Fruit fly (Drosophila melanogaster) whole organism, wandering third instar larva: ENCODE measurements around the gene CG32170.

Experiments used
- Abd-B ChIP-seq: fragments of >200 bp; optimal IDR thresholded peaks from 2 replicates; lab custom pipeline; 2017; ENCODE audit warnings: missing biosample characterization, missing genetic modification characterization
- CG32264 ChIP-seq: fragments of 200-800 bp; sonication (Bioruptor generic); optimal IDR thresholded peaks from 2 replicates; lab custom pipeline; 2016; ENCODE audit warnings: missing biosample characterization, missing genetic modification characterization
- CG9705 ChIP-seq: fragments of 200-800 bp; sonication (Bioruptor generic); optimal IDR thresholded peaks from 2 replicates; lab custom pipeline; 2018; ENCODE audit warnings: missing biosample characterization, mild to moderate bottlenecking, missing genetic modification characterization
- CrebA ChIP-seq: fragments of 200-800 bp; sonication (Bioruptor generic); optimal IDR thresholded peaks from 2 replicates; lab custom pipeline; 2016; ENCODE audit warnings: missing biosample characterization, mild to moderate bottlenecking, missing genetic modification characterization, borderline replicate concordance
- Dfd ChIP-seq: fragments of >200 bp; optimal IDR thresholded peaks from 2 replicates; lab custom pipeline; 2017; ENCODE audit warnings: missing biosample characterization, missing genetic modification characterization
- Dif ChIP-seq: fragments of 200-275, 200-300 bp; sonication (Bioruptor generic); optimal IDR thresholded peaks from 2 replicates; lab custom pipeline; 2018; ENCODE audit warnings: missing biosample characterization, missing genetic modification characterization; ENCODE audit not compliant: partially characterized antibody
- GATAd ChIP-seq: sonication (Bioruptor generic); optimal IDR thresholded peaks from 2 replicates; lab custom pipeline; 2016; ENCODE audit warnings: missing biosample characterization, missing genetic modification characterization
- HLH106 ChIP-seq: fragments of 200-800 bp; optimal IDR thresholded peaks from 3 replicates; lab custom pipeline; 2019; ENCODE audit warnings: missing biosample characterization, mild to moderate bottlenecking, missing genetic modification characterization, moderate library complexity
- Hnf4 ChIP-seq: fragments of 200-800 bp; sonication (Bioruptor generic); optimal IDR thresholded peaks from 2 replicates; lab custom pipeline; 2016; ENCODE audit warnings: missing biosample characterization, mild to moderate bottlenecking, missing genetic modification characterization
- Hr78 ChIP-seq: fragments of >200 bp; optimal IDR thresholded peaks from 2 replicates; lab custom pipeline; 2017; ENCODE audit warnings: missing biosample characterization, missing genetic modification characterization
- Hr83 ChIP-seq: fragments of 200-300 bp; sonication (Bioruptor generic); optimal IDR thresholded peaks from 2 replicates; lab custom pipeline; 2016; ENCODE audit warnings: missing biosample characterization, mild to moderate bottlenecking, missing genetic modification characterization, moderate library complexity; ENCODE audit not compliant: poor library complexity, severe bottlenecking
- Jra ChIP-seq: sonication (Bioruptor generic); optimal IDR thresholded peaks from 2 replicates; lab custom pipeline; 2016; ENCODE audit warnings: missing biosample characterization, missing genetic modification characterization
- Mio ChIP-seq: sonication (Bioruptor generic); optimal IDR thresholded peaks from 2 replicates; lab custom pipeline; 2016; ENCODE audit warnings: missing biosample characterization, missing genetic modification characterization
- Myc ChIP-seq: fragments of >200 bp; optimal IDR thresholded peaks from 2 replicates; lab custom pipeline; 2017
- N ChIP-seq: fragments of >200 bp; optimal IDR thresholded peaks from 2 replicates; lab custom pipeline; 2018; ENCODE audit warnings: missing biosample characterization, missing external identifiers, missing genetic modification characterization
- OdsH ChIP-seq: fragments of 200-800 bp; sonication (Bioruptor generic); optimal IDR thresholded peaks from 2 replicates; lab custom pipeline; 2016; ENCODE audit warnings: missing biosample characterization, mild to moderate bottlenecking, missing genetic modification characterization
- Rel ChIP-seq, 2 experiments: fragments of 200-800 bp; sonication (Bioruptor generic) in 1 of 2; optimal IDR thresholded peaks; 2 replicates in 1 of 2; 3 replicates in 1 of 2; lab custom pipeline; 2016 to 2019; ENCODE audit warnings: mild to moderate bottlenecking in 2 of 2, missing biosample characterization in 2 of 2, missing genetic modification characterization in 2 of 2, moderate library complexity in 1 of 2
- Vsx2 ChIP-seq: fragments of 200-300, 225-300 bp; sonication (Bioruptor generic); optimal IDR thresholded peaks from 2 replicates; lab custom pipeline; 2018; ENCODE audit warnings: missing biosample characterization, missing genetic modification characterization; ENCODE audit not compliant: partially characterized antibody
- br ChIP-seq: fragments of 200-800 bp; sonication (Bioruptor generic); optimal IDR thresholded peaks from 2 replicates; lab custom pipeline; 2016; ENCODE audit warnings: missing biosample characterization, missing genetic modification characterization
- brk ChIP-seq: fragments of 200-800 bp; sonication (Bioruptor generic); optimal IDR thresholded peaks from 2 replicates; lab custom pipeline; 2016; ENCODE audit warnings: missing biosample characterization, mild to moderate bottlenecking, missing genetic modification characterization
- dmrt93B ChIP-seq: fragments of 200-800 bp; sonication (Bioruptor generic); optimal IDR thresholded peaks from 2 replicates; lab custom pipeline; 2018; ENCODE audit warnings: missing biosample characterization, mild to moderate bottlenecking, missing genetic modification characterization
- dsf ChIP-seq: sonication (Bioruptor generic); optimal IDR thresholded peaks from 2 replicates; lab custom pipeline; 2016; ENCODE audit warnings: missing biosample characterization, missing genetic modification characterization, borderline replicate concordance
- ey ChIP-seq: fragments of 200-800 bp; sonication (Bioruptor generic); optimal IDR thresholded peaks from 2 replicates; lab custom pipeline; 2016; ENCODE audit warnings: missing biosample characterization, missing genetic modification characterization
- foxo ChIP-seq, 2 experiments: fragments of 200-800 bp; sonication (Bioruptor generic); optimal IDR thresholded peaks; 2 replicates in 1 of 2; 3 replicates in 1 of 2; lab custom pipeline; 2016 to 2017; ENCODE audit warnings: missing biosample characterization in 2 of 2, missing genetic modification characterization in 2 of 2
- fru ChIP-seq: fragments of 200-800 bp; sonication (Bioruptor generic); optimal IDR thresholded peaks from 3 replicates; lab custom pipeline; 2016; ENCODE audit warnings: missing biosample characterization, mild to moderate bottlenecking, missing genetic modification characterization
- h ChIP-seq: fragments of 200-800 bp; sonication (Bioruptor generic); optimal IDR thresholded peaks from 3 replicates; lab custom pipeline; 2016; ENCODE audit warnings: missing biosample characterization, mild to moderate bottlenecking, missing genetic modification characterization
- lola ChIP-seq: fragments of >200 bp; optimal IDR thresholded peaks from 2 replicates; lab custom pipeline; 2017; ENCODE audit warnings: missing biosample characterization, missing genetic modification characterization
- psq ChIP-seq: fragments of 200-800 bp; sonication (Bioruptor generic); optimal IDR thresholded peaks from 3 replicates; lab custom pipeline; 2017; ENCODE audit warnings: missing biosample characterization, mild to moderate bottlenecking, missing genetic modification characterization, moderate library complexity
- rgr ChIP-seq: fragments of 200-800 bp; sonication (Bioruptor generic); optimal IDR thresholded peaks from 3 replicates; lab custom pipeline; 2016; ENCODE audit warnings: missing biosample characterization, mild to moderate bottlenecking, missing genetic modification characterization
- sv ChIP-seq: fragments of 200-800 bp; sonication (Bioruptor generic); optimal IDR thresholded peaks from 3 replicates; lab custom pipeline; 2016; ENCODE audit warnings: missing biosample characterization, missing genetic modification characterization
- tai ChIP-seq: sonication (Bioruptor generic); optimal IDR thresholded peaks from 2 replicates; lab custom pipeline; 2016; ENCODE audit warnings: missing biosample characterization, missing genetic modification characterization
- woc ChIP-seq: sonication (Bioruptor generic); optimal IDR thresholded peaks from 2 replicates; lab custom pipeline; 2016; ENCODE audit warnings: missing biosample characterization, mild to moderate bottlenecking, missing genetic modification characterization

Gene CG32170

DNA sequence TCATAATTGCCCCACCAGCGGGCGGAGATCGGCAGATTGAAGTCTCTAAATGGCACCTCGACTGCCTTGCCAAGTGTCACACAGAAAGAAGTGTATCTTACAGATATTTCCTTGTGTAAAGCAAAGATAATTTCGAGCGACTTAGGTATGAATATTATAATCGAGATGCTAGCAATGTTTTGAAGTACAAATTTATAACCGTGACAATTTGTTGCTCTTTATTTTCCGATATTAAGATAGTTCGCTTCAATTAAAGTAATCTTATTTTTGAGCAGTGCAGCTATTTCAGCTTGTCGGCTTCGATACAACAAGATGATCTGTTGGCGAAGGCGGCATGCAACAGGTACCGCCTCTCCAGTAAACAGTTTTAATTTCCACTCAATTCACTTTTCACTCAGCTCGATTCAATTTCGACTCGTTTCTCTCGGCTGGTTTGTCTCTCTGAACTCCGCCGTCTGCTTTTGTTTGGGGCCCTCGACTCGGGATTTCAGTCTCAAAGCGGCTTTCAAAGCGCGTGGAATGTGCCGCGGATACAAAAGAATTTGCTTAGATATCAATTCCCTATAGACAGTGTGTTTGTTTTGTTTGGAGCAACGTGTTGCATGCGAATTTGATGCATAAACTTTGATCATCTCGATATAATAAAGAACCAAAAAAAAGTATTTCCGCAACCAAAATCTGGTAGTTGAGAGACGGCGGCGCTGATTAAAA lies 38.8 kb downstream of the CG32170 start:
- TF ChIP-seq Hr83 (GFP tag; lab: Kevin White, UChicago) = no peak
- TF ChIP-seq fru (GFP tag; lab: Kevin White, UChicago) = peak; percentile 36
- TF ChIP-seq ey (GFP tag; lab: Kevin White, UChicago) = peak; percentile 39
- peak; percentile 64 for TF ChIP-seq h
- peak; percentile 21 for TF ChIP-seq dmrt93B
- TF ChIP-seq HLH106 (tag; lab: Kevin White, UChicago) = peak; percentile 22
- peak; percentile 12 for TF ChIP-seq woc (GFP tag; lab: Kevin White, UChicago)
- TF ChIP-seq lola (GFP tag; lab: Kevin White, UChicago) = no peak
- TF ChIP-seq psq (GFP tag; lab: Kevin White, UChicago) = no peak
- peak; percentile 7 for TF ChIP-seq rgr (GFP tag; lab: Kevin White, UChicago)
- TF ChIP-seq br = peak; percentile 2
- no peak for TF ChIP-seq CG9705 (GFP tag; lab: Kevin White, UChicago)
- TF ChIP-seq foxo (GFP tag; optimal IDR thresholded peaks at IDR 0.05; lab: Kevin White, UChicago) = peak in 1 of 2 experiments; percentile 16
- peak; percentile 16 for TF ChIP-seq Dif

DNA sequence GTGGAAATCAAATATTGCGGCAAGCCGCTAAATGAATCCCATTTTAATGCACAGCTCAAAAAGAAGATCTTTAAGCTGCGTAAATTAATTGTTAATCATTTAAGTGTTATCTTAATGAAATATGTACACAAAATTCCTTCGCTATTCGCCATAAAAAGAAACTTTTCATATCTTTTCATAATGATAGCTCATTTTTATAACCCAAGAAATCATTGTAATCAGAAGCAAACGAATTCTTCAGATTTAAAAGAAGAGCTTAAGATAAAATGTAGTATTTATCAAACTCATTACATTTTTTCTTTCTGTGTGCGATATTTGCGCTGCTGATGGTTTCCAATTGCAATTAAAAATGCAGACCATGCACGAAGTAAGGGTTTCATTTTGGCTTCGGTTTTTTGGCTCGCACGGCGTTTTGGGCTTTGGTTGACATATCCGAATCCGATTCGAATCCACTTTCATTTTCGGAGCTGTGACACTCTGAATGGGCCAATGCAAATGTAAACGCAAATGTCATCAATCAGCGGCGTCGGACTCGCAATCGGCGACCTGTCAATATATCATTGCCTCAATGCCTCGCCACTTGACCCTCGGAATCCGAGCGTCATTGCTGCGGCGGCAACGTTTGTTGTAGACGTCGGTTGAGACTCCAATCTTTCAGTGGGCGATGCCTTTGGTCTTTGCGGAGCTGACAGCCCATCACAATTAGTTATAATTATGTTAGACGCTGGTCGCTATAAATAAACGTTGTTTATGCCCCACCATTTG lies 40.5 kb downstream of the CG32170 start:
- TF ChIP-seq CG9705 (GFP tag; lab: Kevin White, UChicago) (no peak), Mio (GFP tag; lab: Kevin White, UChicago) (no peak), lola (GFP tag; lab: Kevin White, UChicago) (no peak), sv (GFP tag; lab: Kevin White, UChicago) (no peak), dmrt93B (no peak), Jra (GFP tag; lab: Kevin White, UChicago) (no peak), brk (GFP tag; lab: Kevin White, UChicago) (no peak), foxo (GFP tag; optimal IDR thresholded peaks at IDR 0.05; lab: Kevin White, UChicago) (no peak), Dfd (no peak), dsf (GFP tag; lab: Kevin White, UChicago) (no peak), Vsx2 (GFP tag; lab: Kevin White, UChicago) (no peak), HLH106 (tag; lab: Kevin White, UChicago) (no peak), fru (GFP tag; lab: Kevin White, UChicago) (no peak), tai (no peak), Rel (GFP tag; optimal IDR thresholded peaks at IDR 0.05; lab: Kevin White, UChicago) (no peak), Rel (tag; optimal IDR thresholded peaks at IDR 0.05; lab: Kevin White, UChicago) (no peak), Hnf4 (GFP tag; lab: Kevin White, UChicago) (no peak), CG32264 (GFP tag; lab: Kevin White, UChicago) (no peak), Abd-B (GFP tag; lab: Kevin White, UChicago) (no peak)

DNA sequence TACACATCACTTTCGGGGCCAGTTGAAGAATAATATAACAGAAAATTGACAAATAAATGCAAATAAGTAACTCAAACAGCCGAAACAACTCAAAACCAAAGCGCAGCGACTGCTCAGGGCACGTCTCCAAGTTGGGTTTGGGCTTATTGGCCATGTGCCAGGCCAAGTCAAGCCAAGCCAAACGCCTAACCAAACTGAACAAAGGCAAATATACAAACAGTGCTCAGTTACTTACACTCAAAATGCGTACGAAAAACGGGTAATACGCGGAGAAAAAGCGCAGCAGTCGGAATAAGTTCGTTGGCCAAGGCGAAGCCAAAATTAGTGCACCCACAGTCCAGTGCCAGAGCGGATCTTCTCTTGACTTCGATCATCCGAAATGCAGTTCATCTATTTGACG lies 45.8 kb downstream of the CG32170 start, which contains the start of gene CG13028:
Gene CG13028, plus strand, starts transcription at position 301 of the 400 bp plus-strand sequence.
- TF ChIP-seq Mio (GFP tag; lab: Kevin White, UChicago) = no peak
- TF ChIP-seq Myc (lab: Kevin White, UChicago) = no peak
- no peak for TF ChIP-seq Hr78 (GFP tag; lab: Kevin White, UChicago)
- no peak for TF ChIP-seq dsf (GFP tag; lab: Kevin White, UChicago)
- no peak for TF ChIP-seq Rel (GFP tag; optimal IDR thresholded peaks at IDR 0.05; lab: Kevin White, UChicago)
- TF ChIP-seq Rel (tag; optimal IDR thresholded peaks at IDR 0.05; lab: Kevin White, UChicago) = no peak
- no peak for TF ChIP-seq br
- TF ChIP-seq OdsH (GFP tag; lab: Kevin White, UChicago) = no peak
- no peak for TF ChIP-seq Dif
- no peak for TF ChIP-seq CrebA (GFP tag; lab: Kevin White, UChicago)
- no peak for TF ChIP-seq foxo (GFP tag; optimal IDR thresholded peaks at IDR 0.05; lab: Kevin White, UChicago)
- TF ChIP-seq Dfd = no peak
- TF ChIP-seq CG9705 (GFP tag; lab: Kevin White, UChicago) = no peak
- no peak for TF ChIP-seq Abd-B (GFP tag; lab: Kevin White, UChicago)
- no peak for TF ChIP-seq Jra (GFP tag; lab: Kevin White, UChicago)
- no peak for TF ChIP-seq woc (GFP tag; lab: Kevin White, UChicago)
- TF ChIP-seq GATAd (GFP tag; lab: Kevin White, UChicago) = no peak
- no peak for TF ChIP-seq lola (GFP tag; lab: Kevin White, UChicago)
- TF ChIP-seq N (GFP tag; lab: Kevin White, UChicago) = no peak
- TF ChIP-seq rgr (GFP tag; lab: Kevin White, UChicago) = no peak
- no peak for TF ChIP-seq tai
